Fruit fly (Drosophila melanogaster) whole organism, pupa: ENCODE measurements around the gene mTor.

Source experiments
- CG10348 ChIP-seq: fragments of 200-800 bp; sonication (Bioruptor generic); IDR thresholded peaks from 2 replicates; pipeline ENCODE4 v1.3.6; 2022; ENCODE audit warnings: missing biosample characterization, missing genetic modification characterization
- CG12605 ChIP-seq: fragments of 200-800 bp; sonication (Bioruptor generic); IDR thresholded peaks from 2 replicates; pipeline ENCODE4 v1.3.6; 2022; ENCODE audit warnings: missing biosample characterization, missing genetic modification characterization
- CG13204 ChIP-seq: fragments of 200-800 bp; sonication (Bioruptor generic); optimal IDR thresholded peaks from 2 replicates; lab custom pipeline; 2018; ENCODE audit warnings: missing biosample characterization, mild to moderate bottlenecking, missing genetic modification characterization, moderate library complexity
- CG14655 ChIP-seq: fragments of 200-800 bp; sonication (Bioruptor generic); optimal IDR thresholded peaks from 3 replicates; lab custom pipeline; 2017; ENCODE audit warnings: mild to moderate bottlenecking, missing biosample characterization, missing genetic modification reagents, missing genetic modification characterization
- CG15710 ChIP-seq: fragments of 200-800 bp; sonication (Bioruptor generic); optimal IDR thresholded peaks from 2 replicates; lab custom pipeline; 2018; ENCODE audit warnings: missing biosample characterization, mild to moderate bottlenecking, missing genetic modification characterization, moderate library complexity
- CG17806 ChIP-seq: fragments of 200-800 bp; sonication (Bioruptor generic); optimal IDR thresholded peaks from 2 replicates; lab custom pipeline; 2018; ENCODE audit warnings: missing biosample characterization, mild to moderate bottlenecking, missing genetic modification characterization, moderate library complexity
- CG32121 ChIP-seq: fragments of 200-800 bp; sonication (Bioruptor generic); IDR thresholded peaks from 2 replicates; pipeline ENCODE4 v1.3.6; 2022; ENCODE audit warnings: missing biosample characterization, missing genetic modification characterization
- CG34367 ChIP-seq: fragments of 200-800 bp; sonication (Bioruptor generic); optimal IDR thresholded peaks from 2 replicates; lab custom pipeline; 2018; ENCODE audit warnings: missing biosample characterization, mild to moderate bottlenecking, missing genetic modification characterization
- CG4496 ChIP-seq: fragments of 200-800 bp; sonication (Bioruptor generic); IDR thresholded peaks from 3 replicates; pipeline ENCODE4 v1.3.6; 2022; ENCODE audit warnings: missing biosample characterization, missing genetic modification characterization
- CG8159 ChIP-seq: fragments of 200-800 bp; sonication (Bioruptor generic); optimal IDR thresholded peaks from 3 replicates; lab custom pipeline; 2018; ENCODE audit warnings: missing biosample characterization, mild to moderate bottlenecking, missing genetic modification characterization, moderate library complexity
- CG8301 ChIP-seq: fragments of 200-800 bp; sonication (Bioruptor generic); optimal IDR thresholded peaks from 2 replicates; lab custom pipeline; 2018; ENCODE audit warnings: missing biosample characterization, mild to moderate bottlenecking, missing genetic modification characterization
- CG9948 ChIP-seq: fragments of 200-800 bp; sonication (Bioruptor generic); optimal IDR thresholded peaks from 2 replicates; lab custom pipeline; 2018; ENCODE audit warnings: missing biosample characterization, mild to moderate bottlenecking, missing genetic modification characterization, moderate library complexity
- D1 ChIP-seq: fragments of 200-800 bp; sonication (Bioruptor generic); optimal IDR thresholded peaks from 2 replicates; lab custom pipeline; 2018; ENCODE audit warnings: missing biosample characterization, mild to moderate bottlenecking, missing genetic modification characterization, moderate library complexity
- EcR ChIP-seq: fragments of 200-800 bp; sonication (Bioruptor generic); optimal IDR thresholded peaks from 3 replicates; lab custom pipeline; 2019; ENCODE audit warnings: missing biosample characterization, missing genetic modification characterization, mild to moderate bottlenecking, moderate library complexity, missing genetic modification reagents
- Ets98B ChIP-seq: fragments of 200-800 bp; sonication (Bioruptor generic); IDR thresholded peaks from 2 replicates; pipeline ENCODE4 v1.3.6; 2022; ENCODE audit warnings: missing biosample characterization, missing genetic modification characterization
- Pif1A ChIP-seq: fragments of 200-800 bp; sonication (Bioruptor generic); optimal IDR thresholded peaks from 3 replicates; lab custom pipeline; 2016; ENCODE audit warnings: missing biosample characterization, missing genetic modification characterization
- Pif1B ChIP-seq: fragments of 200-800 bp; sonication (Bioruptor generic); optimal IDR thresholded peaks from 3 replicates; lab custom pipeline; 2016; ENCODE audit warnings: missing biosample characterization, missing genetic modification characterization
- Snoo ChIP-seq: fragments of 200-800 bp; sonication (Bioruptor generic); optimal IDR thresholded peaks from 3 replicates; lab custom pipeline; 2017; ENCODE audit warnings: missing biosample characterization, mild to moderate bottlenecking, missing genetic modification characterization, inconsistent platforms
- fd96Ca ChIP-seq: fragments of 200-800 bp; sonication (Bioruptor generic); IDR thresholded peaks from 3 replicates; pipeline ENCODE4 v1.3.6; 2022; ENCODE audit warnings: missing biosample characterization, missing genetic modification characterization
- gl ChIP-seq: fragments of 200-800 bp; sonication (Bioruptor generic); optimal IDR thresholded peaks from 2 replicates; lab custom pipeline; 2018; ENCODE audit warnings: missing biosample characterization, mild to moderate bottlenecking, missing genetic modification characterization
- rn ChIP-seq: fragments of 200-800 bp; sonication (Bioruptor generic); IDR thresholded peaks from 2 replicates; pipeline ENCODE4 v1.3.6; 2022; ENCODE audit warnings: missing biosample characterization, missing genetic modification characterization

The mTor gene

dm6 chr2L:13042405-13042804 is 38.1 kb downstream of the mTor start:
- TF ChIP-seq CG34367 (no peak), rn (GFP tag; lab: Robert Waterston, UW) (no peak), CG17806 (tag; lab: Kevin White, UChicago) (no peak), CG13204 (GFP tag; lab: Kevin White, UChicago) (no peak), Pif1A (no peak), CG32121 (GFP tag; lab: Robert Waterston, UW) (no peak), CG12605 (no peak), CG8301 (tag; lab: Kevin White, UChicago) (no peak), D1 (tag; lab: Kevin White, UChicago) (no peak), fd96Ca (GFP tag; lab: Robert Waterston, UW) (0 out of 3 replicates have a peak, but pooled peaks have one; percentile 32), CG4496 (GFP tag; lab: Robert Waterston, UW) (0 out of 3 replicates have a peak, but pooled peaks have one; percentile 32), Snoo (tag; lab: Kevin White, UChicago) (no peak)

dm6 chr2L:13044135-13044534 is 39.9 kb downstream of the mTor start:
- no peak for TF ChIP-seq D1 (tag; lab: Kevin White, UChicago)
- TF ChIP-seq CG12605 = no peak
- TF ChIP-seq CG8301 (tag; lab: Kevin White, UChicago) = no peak
- TF ChIP-seq rn (GFP tag; lab: Robert Waterston, UW) = 0 out of 2 replicates have a peak, but pooled peaks have one; percentile 33
- no peak for TF ChIP-seq Pif1B
- no peak for TF ChIP-seq fd96Ca (GFP tag; lab: Robert Waterston, UW)
- TF ChIP-seq Pif1A = no peak
- no peak for TF ChIP-seq CG15710
- TF ChIP-seq CG17806 (tag; lab: Kevin White, UChicago) = no peak
- TF ChIP-seq CG14655 = no peak
- no peak for TF ChIP-seq CG34367
- peak; percentile 64 for TF ChIP-seq EcR
- no peak for TF ChIP-seq CG10348 (GFP tag; lab: Robert Waterston, UW)
- no peak for TF ChIP-seq CG9948 (tag; lab: Kevin White, UChicago)
- no peak for TF ChIP-seq gl
- TF ChIP-seq CG4496 (GFP tag; lab: Robert Waterston, UW) = 0 out of 3 replicates have a peak, but pooled peaks have one; percentile 34
- no peak; the same call in 1 of the 2 replicates for TF ChIP-seq CG32121 (GFP tag; lab: Robert Waterston, UW)
- TF ChIP-seq CG13204 (GFP tag; lab: Kevin White, UChicago) = peak; percentile 62
- no peak for TF ChIP-seq Ets98B
- TF ChIP-seq CG8159 (tag; lab: Kevin White, UChicago) = no peak

dm6 chr2L:13045924-13046323 is 41.6 kb downstream of the mTor start:
- TF ChIP-seq Snoo (tag; lab: Kevin White, UChicago) (no peak), CG8301 (tag; lab: Kevin White, UChicago) (no peak), EcR (no peak), CG12605 (no peak), CG8159 (tag; lab: Kevin White, UChicago) (no peak), CG14655 (no peak), CG34367 (no peak), CG15710 (no peak), fd96Ca (GFP tag; lab: Robert Waterston, UW) (no peak), CG13204 (GFP tag; lab: Kevin White, UChicago) (no peak), Pif1B (no peak), gl (no peak), CG4496 (GFP tag; lab: Robert Waterston, UW) (no peak), CG17806 (tag; lab: Kevin White, UChicago) (no peak), Pif1A (no peak), Ets98B (no peak), rn (GFP tag; lab: Robert Waterston, UW) (no peak), CG32121 (GFP tag; lab: Robert Waterston, UW) (no peak), D1 (tag; lab: Kevin White, UChicago) (no peak), CG9948 (tag; lab: Kevin White, UChicago) (no peak)

- TF ChIP-seq Pif1B = no peak
- TF ChIP-seq CG8301 (tag; lab: Kevin White, UChicago) = no peak
- TF ChIP-seq CG10348 (GFP tag; lab: Robert Waterston, UW) = no peak
- peak; percentile 29 for TF ChIP-seq CG8159 (tag; lab: Kevin White, UChicago)
- no peak for TF ChIP-seq Snoo (tag; lab: Kevin White, UChicago)
- TF ChIP-seq CG17806 (tag; lab: Kevin White, UChicago) = peak; percentile 23
- TF ChIP-seq D1 (tag; lab: Kevin White, UChicago) = no peak
- TF ChIP-seq Ets98B = no peak
- TF ChIP-seq Pif1A = no peak
- peak; percentile 2 for TF ChIP-seq CG9948 (tag; lab: Kevin White, UChicago)
- TF ChIP-seq rn (GFP tag; lab: Robert Waterston, UW) = no peak
- TF ChIP-seq CG15710 = peak; percentile 36
- no peak for TF ChIP-seq CG32121 (GFP tag; lab: Robert Waterston, UW)
- no peak for TF ChIP-seq CG12605
- no peak for TF ChIP-seq CG34367
- no peak for TF ChIP-seq CG13204 (GFP tag; lab: Kevin White, UChicago)
- TF ChIP-seq EcR = no peak
- TF ChIP-seq fd96Ca (GFP tag; lab: Robert Waterston, UW) = no peak
- TF ChIP-seq CG14655 = no peak
- TF ChIP-seq gl = no peak
- TF ChIP-seq, all 21 proteins: peak for 4
Observed at dm6 chr2L:13049136-13049535, 44.9 kb downstream of the mTor start.

- TF ChIP-seq Pif1B (peak; percentile 55), CG10348 (GFP tag; lab: Robert Waterston, UW) (no peak), CG14655 (peak; percentile 71), Ets98B (peak; percentile 75), CG32121 (GFP tag; lab: Robert Waterston, UW) (peak; percentile 80), CG13204 (GFP tag; lab: Kevin White, UChicago) (no peak), Snoo (tag; lab: Kevin White, UChicago) (no peak), CG8301 (tag; lab: Kevin White, UChicago) (peak; percentile 59), CG17806 (tag; lab: Kevin White, UChicago) (peak; percentile 65), EcR (no peak), gl (peak; percentile 32), CG34367 (peak; percentile 55), CG9948 (tag; lab: Kevin White, UChicago) (peak; percentile 66), fd96Ca (GFP tag; lab: Robert Waterston, UW) (peak; percentile 89), CG4496 (GFP tag; lab: Robert Waterston, UW) (peak; percentile 85), CG8159 (tag; lab: Kevin White, UChicago) (peak; percentile 73), CG15710 (peak; percentile 67), D1 (tag; lab: Kevin White, UChicago) (no peak), CG12605 (peak; percentile 55; the same call in 1 of the 2 replicates), Pif1A (peak; percentile 76), rn (GFP tag; lab: Robert Waterston, UW) (peak; percentile 51; the same call in 1 of the 2 replicates)
Observed at dm6 chr2L:13056022-13056421, 51.7 kb downstream of the mTor start.
